Worm (Caenorhabditis elegans): ENCODE results near the gene C01G10.10.

DNA sequence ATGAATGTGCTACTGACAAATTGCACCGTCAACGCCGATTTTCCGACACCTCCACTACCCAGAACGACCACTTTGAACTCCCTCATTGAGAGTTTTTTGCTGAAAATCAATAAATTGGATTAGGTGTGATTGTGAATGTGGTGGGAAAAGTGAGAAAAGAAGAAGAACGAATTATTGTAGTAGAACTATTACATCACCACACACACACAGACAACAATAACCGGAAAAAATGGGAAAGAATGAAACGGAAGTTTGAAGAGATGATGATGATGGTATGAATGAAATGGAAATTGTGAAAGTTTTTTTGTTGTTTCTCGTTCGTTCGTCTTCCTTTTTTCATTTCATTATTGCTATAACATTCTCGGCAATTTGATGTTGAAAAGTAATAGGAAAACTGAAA is 18.3 kb downstream of the C01G10.10 start, which contains the start of gene rap-2:
- TF ChIP-seq F13C5.2 (tag; optimal IDR thresholded peaks at IDR 0.05) (no peak), ama-1 (optimal IDR thresholded peaks at IDR 0.05) (no peak), tbx-37 (GFP tag; conservative IDR thresholded peaks at IDR 0.05) (no peak), hmg-4 (GFP tag; optimal IDR thresholded peaks at IDR 0.05) (no peak), sea-1 (GFP tag; conservative IDR thresholded peaks at IDR 0.05) (no peak), tra-4 (tag; optimal IDR thresholded peaks at IDR 0.05) (no peak)
